Worm (Caenorhabditis elegans) whole organism, young adult: ENCODE measurements around the gene rike-1.

Experiments used
- gei-17 ChIP-seq: fragments of 200-800 bp; sonication (Bioruptor generic); optimal IDR thresholded peaks from 2 replicates; lab custom pipeline; 2018; ENCODE audit warnings: mild to moderate bottlenecking, missing genetic modification characterization, missing compliant biosample characterization
- hlh-26 ChIP-seq: fragments of 200-800 bp; sonication (Bioruptor generic); conservative IDR thresholded peaks from 2 replicates; pipeline ENCODE4 v1.3.6; 2022; ENCODE audit warnings: missing genetic modification reagents, missing genetic modification characterization, missing compliant biosample characterization
- hrde-1 ChIP-seq: sonication (generic microtip); optimal IDR thresholded peaks from 2 replicates; lab custom pipeline; 2016; ENCODE audit warnings: missing genetic modification characterization, mild to moderate bottlenecking, missing compliant biosample characterization, moderate library complexity, missing genotype, missing genetic modification reagents, borderline replicate concordance

DNA sequence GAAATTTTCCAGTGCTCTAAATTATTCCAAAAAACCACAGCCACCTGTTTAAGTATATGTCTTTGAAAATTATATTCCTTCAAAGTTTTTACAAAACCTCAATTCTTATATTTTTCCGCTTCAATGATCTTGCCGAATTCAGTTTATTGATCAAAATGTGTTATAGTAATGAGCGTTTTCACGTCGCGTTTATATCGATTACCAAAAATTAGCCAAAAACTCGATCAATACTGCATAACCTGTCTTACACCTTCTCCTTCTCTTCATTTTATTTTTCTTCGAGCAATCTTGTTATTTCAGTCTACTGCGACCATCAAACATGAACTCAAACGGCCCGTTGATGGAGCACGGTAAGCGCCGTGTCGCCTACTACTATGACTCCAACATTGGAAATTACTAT lies 20.6 kb downstream of the rike-1 start, which contains the start of gene hda-1:
- TF ChIP-seq gei-17 (GFP tag; lab: Kevin White, UChicago) (no peak), hrde-1 (tag; lab: Kevin White, UChicago) (no peak), hlh-26 (no peak)
